Worm (Caenorhabditis elegans) whole organism, L3 larva: Measurements from ENCODE around the gene srz-64.

Source experiments
- nhr-76 ChIP-seq: fragments of 150-350 bp; sonication (generic microtip); optimal IDR thresholded peaks from 5 replicates; lab custom pipeline; 2014; ENCODE audit warnings: missing biosample characterization, missing genetic modification characterization
- pha-4 ChIP-seq: fragments of 150-350 bp; optimal IDR thresholded peaks from 2 replicates; lab custom pipeline; 2014; ENCODE audit warnings: missing biosample characterization, missing genetic modification reagents, missing genetic modification characterization
- unc-62 ChIP-seq: fragments of 150-350 bp; sonication (generic microtip); optimal IDR thresholded peaks from 4 replicates; lab custom pipeline; 2014; ENCODE audit warnings: missing biosample characterization, missing genetic modification reagents, missing genetic modification characterization

ce11 chrII:1295776-1296175, 2.7 kb upstream of the srz-64 start, which contains the start of gene Y57G7A.2:
- TF ChIP-seq unc-62 (GFP tag; lab: Kevin White, UChicago) (no peak), nhr-76 (no peak), pha-4 (tag; lab: Kevin White, UChicago) (no peak)
